Worm (Caenorhabditis elegans) whole organism, L3 larva: Measurements from ENCODE around the gene ZK616.61.

Source experiments
- R02D3.7 ChIP-seq: fragments of 150-350 bp; optimal IDR thresholded peaks from 2 replicates; lab custom pipeline; 2014; ENCODE audit warnings: missing biosample characterization, missing genetic modification characterization
- aly-2 ChIP-seq: fragments of 150-350 bp; optimal IDR thresholded peaks from 2 replicates; lab custom pipeline; 2014; ENCODE audit warnings: missing biosample characterization, missing genetic modification characterization
- ama-1 ChIP-seq: fragments of 150-350 bp; optimal IDR thresholded peaks from 2 replicates; lab custom pipeline; 2018
- ceh-16 ChIP-seq: sonication (generic microtip); optimal IDR thresholded peaks from 2 replicates; lab custom pipeline; 2017; ENCODE audit warnings: missing biosample characterization, missing genetic modification characterization
- ceh-28 ChIP-seq: fragments of 150-350 bp; optimal IDR thresholded peaks from 2 replicates; lab custom pipeline; 2014; ENCODE audit warnings: missing biosample characterization, missing genetic modification reagents, missing genetic modification characterization
- ceh-82 ChIP-seq: fragments of 150-350 bp; optimal IDR thresholded peaks from 2 replicates; lab custom pipeline; 2014; ENCODE audit warnings: missing biosample characterization, missing genetic modification characterization
- daf-12 ChIP-seq: fragments of 150-350 bp; optimal IDR thresholded peaks from 2 replicates; lab custom pipeline; 2014; ENCODE audit warnings: missing biosample characterization, missing genetic modification reagents, missing genetic modification characterization
- egl-27 ChIP-seq: sonication (generic microtip); optimal IDR thresholded peaks from 4 replicates; lab custom pipeline; 2017; ENCODE audit warnings: missing biosample characterization, missing genetic modification reagents, missing genetic modification characterization
- egl-5 ChIP-seq: fragments of 150-350 bp; optimal IDR thresholded peaks from 2 replicates; lab custom pipeline; 2017; ENCODE audit warnings: missing biosample characterization, missing genetic modification reagents, missing genetic modification characterization, inconsistent platforms
- elt-1 ChIP-seq: fragments of 150-350 bp; optimal IDR thresholded peaks from 2 replicates; lab custom pipeline; 2014; ENCODE audit warnings: missing biosample characterization, missing genetic modification characterization
- elt-2 ChIP-seq: sonication (generic microtip); optimal IDR thresholded peaks from 2 replicates; lab custom pipeline; 2016; ENCODE audit warnings: missing genetic modification reagents, mild to moderate bottlenecking, missing genetic modification characterization, missing compliant biosample characterization
- elt-3 ChIP-seq, 3 experiments: fragments of 150-350 bp in 1 of 3; sonication (generic microtip) in 2 of 3; optimal IDR thresholded peaks; 2 replicates in 2 of 3; 4 replicates in 1 of 3; lab custom pipeline; 2014 to 2017; ENCODE audit warnings: missing biosample characterization in 3 of 3, missing genetic modification characterization in 3 of 3
- eor-1 ChIP-seq, 2 experiments: fragments of 150-350 bp; optimal IDR thresholded peaks; 2 replicates each; lab custom pipeline; 2014 to 2018; ENCODE audit warnings: missing biosample characterization in 2 of 2, missing genetic modification characterization in 2 of 2
- fkh-10 ChIP-seq: sonication (generic microtip); optimal IDR thresholded peaks from 2 replicates; lab custom pipeline; 2017; ENCODE audit warnings: missing biosample characterization, missing genetic modification reagents, missing genetic modification characterization
- fkh-2 ChIP-seq: fragments of 150-350 bp; optimal IDR thresholded peaks from 2 replicates; lab custom pipeline; 2014; ENCODE audit warnings: missing biosample characterization, missing genetic modification reagents, missing genetic modification characterization
- jun-1 ChIP-seq: fragments of 150-350 bp; optimal IDR thresholded peaks from 2 replicates; lab custom pipeline; 2014; ENCODE audit warnings: missing biosample characterization, missing genetic modification reagents, missing genetic modification characterization
- lin-15B ChIP-seq: fragments of 150-350 bp; optimal IDR thresholded peaks from 2 replicates; lab custom pipeline; 2014; ENCODE audit warnings: missing biosample characterization, missing genetic modification characterization
- lin-39 ChIP-seq: fragments of 150-350 bp; optimal IDR thresholded peaks from 2 replicates; lab custom pipeline; 2018; ENCODE audit warnings: missing biosample characterization, missing genetic modification reagents, missing genetic modification characterization
- lsy-12 ChIP-seq: sonication (generic microtip); optimal IDR thresholded peaks from 2 replicates; lab custom pipeline; 2016; ENCODE audit warnings: mild to moderate bottlenecking, missing genetic modification characterization, missing compliant biosample characterization
- mdl-1 ChIP-seq: fragments of 150-350 bp; optimal IDR thresholded peaks from 2 replicates; lab custom pipeline; 2014; ENCODE audit warnings: missing biosample characterization, missing genetic modification characterization
- nfya-1 ChIP-seq: sonication (generic microtip); optimal IDR thresholded peaks from 2 replicates; lab custom pipeline; 2017; ENCODE audit warnings: missing genetic modification characterization, mild to moderate bottlenecking, missing compliant biosample characterization, antibody characterized with exemption, moderate library complexity; ENCODE audit not compliant: insufficient read depth
- nhr-11 ChIP-seq: fragments of 150-350 bp; optimal IDR thresholded peaks from 2 replicates; lab custom pipeline; 2014; ENCODE audit warnings: missing biosample characterization, missing genetic modification characterization
- nhr-12 ChIP-seq: fragments of 150-350 bp; optimal IDR thresholded peaks from 2 replicates; lab custom pipeline; 2014; ENCODE audit warnings: missing biosample characterization, missing genetic modification characterization
- nhr-23 ChIP-seq: fragments of 150-350 bp; optimal IDR thresholded peaks from 2 replicates; lab custom pipeline; 2014; ENCODE audit warnings: missing biosample characterization, missing genetic modification reagents, missing genetic modification characterization
- nhr-237 ChIP-seq: fragments of 150-350 bp; optimal IDR thresholded peaks from 2 replicates; lab custom pipeline; 2014; ENCODE audit warnings: missing biosample characterization, missing genetic modification characterization
- nhr-25 ChIP-seq: sonication (generic microtip); optimal IDR thresholded peaks from 2 replicates; lab custom pipeline; 2017; ENCODE audit warnings: missing biosample characterization, missing genetic modification characterization
- nhr-43 ChIP-seq: sonication (generic microtip); optimal IDR thresholded peaks from 2 replicates; lab custom pipeline; 2016; ENCODE audit warnings: mild to moderate bottlenecking, missing genetic modification characterization, missing compliant biosample characterization; ENCODE audit not compliant: poor library complexity, severe bottlenecking
- nhr-67 ChIP-seq: fragments of 150-350 bp; optimal IDR thresholded peaks from 2 replicates; lab custom pipeline; 2014; ENCODE audit warnings: missing biosample characterization, missing genetic modification characterization
- nhr-76 ChIP-seq: fragments of 150-350 bp; sonication (generic microtip); optimal IDR thresholded peaks from 5 replicates; lab custom pipeline; 2014; ENCODE audit warnings: missing biosample characterization, missing genetic modification characterization
- nhr-77 ChIP-seq: fragments of 150-350 bp; optimal IDR thresholded peaks from 2 replicates; lab custom pipeline; 2014; ENCODE audit warnings: missing biosample characterization, missing genetic modification characterization
- pha-4 ChIP-seq: fragments of 150-350 bp; optimal IDR thresholded peaks from 2 replicates; lab custom pipeline; 2014; ENCODE audit warnings: missing biosample characterization, missing genetic modification reagents, missing genetic modification characterization
- pqm-1 ChIP-seq: fragments of 150-350 bp; optimal IDR thresholded peaks from 2 replicates; lab custom pipeline; 2017; ENCODE audit warnings: missing biosample characterization, missing genetic modification characterization, inconsistent platforms
- skn-1 ChIP-seq: fragments of 150-350 bp; optimal IDR thresholded peaks from 2 replicates; lab custom pipeline; 2014; ENCODE audit warnings: missing biosample characterization, missing genetic modification characterization
- snpc-4 ChIP-seq: fragments of 150-350 bp; optimal IDR thresholded peaks from 2 replicates; lab custom pipeline; 2014; ENCODE audit warnings: missing biosample characterization, missing genetic modification characterization
- zag-1 ChIP-seq: fragments of 150-350 bp; optimal IDR thresholded peaks from 2 replicates; lab custom pipeline; 2014; ENCODE audit warnings: missing biosample characterization, missing genetic modification characterization

ZK616.61 gene

DNA sequence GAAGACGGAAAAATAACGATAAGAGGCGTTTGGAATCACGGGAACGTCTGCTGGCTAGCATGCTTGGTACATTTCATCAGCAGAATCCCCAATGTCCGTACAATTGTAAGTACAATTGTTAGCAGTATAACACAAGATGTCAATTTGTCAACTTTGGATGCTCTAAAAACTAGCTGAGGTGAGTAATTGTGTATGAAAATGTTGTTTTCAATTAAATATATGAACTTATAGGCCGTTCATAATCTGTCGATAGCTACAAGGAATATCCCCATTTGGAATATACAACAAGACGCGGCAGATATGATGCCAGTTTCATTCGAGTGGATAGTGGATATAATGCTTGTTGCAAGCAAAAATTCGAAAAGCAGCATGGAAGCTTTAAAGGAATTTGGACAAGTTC, 20.4 kb upstream of the ZK616.61 start, which contains the start of gene F41H10.12:
Gene F41H10.12, plus strand, starts transcription at position 301 of the 400 bp plus-strand sequence.
- TF ChIP-seq nfya-1 (tag; lab: Kevin White, UChicago) = no peak
- TF ChIP-seq ceh-28 (tag; lab: Kevin White, UChicago) = no peak
- TF ChIP-seq eor-1 (tag; optimal IDR thresholded peaks at IDR 0.05; lab: Kevin White, UChicago) = no peak
- TF ChIP-seq zag-1 = no peak
- TF ChIP-seq fkh-2 (tag; lab: Kevin White, UChicago) = no peak
- TF ChIP-seq lin-15B (tag; lab: Kevin White, UChicago) = no peak
- TF ChIP-seq egl-5 = no peak
- TF ChIP-seq fkh-10 (GFP tag; lab: Kevin White, UChicago) = no peak
- TF ChIP-seq elt-2 (tag; lab: Kevin White, UChicago) = no peak
- no peak for TF ChIP-seq egl-27 (tag; lab: Kevin White, UChicago)
- no peak for TF ChIP-seq nhr-12
- TF ChIP-seq lin-39 (tag; lab: Kevin White, UChicago) = no peak
- TF ChIP-seq R02D3.7 (tag; lab: Kevin White, UChicago) = no peak
- no peak for TF ChIP-seq nhr-76
- TF ChIP-seq, all 47 proteins: peak for 0

DNA sequence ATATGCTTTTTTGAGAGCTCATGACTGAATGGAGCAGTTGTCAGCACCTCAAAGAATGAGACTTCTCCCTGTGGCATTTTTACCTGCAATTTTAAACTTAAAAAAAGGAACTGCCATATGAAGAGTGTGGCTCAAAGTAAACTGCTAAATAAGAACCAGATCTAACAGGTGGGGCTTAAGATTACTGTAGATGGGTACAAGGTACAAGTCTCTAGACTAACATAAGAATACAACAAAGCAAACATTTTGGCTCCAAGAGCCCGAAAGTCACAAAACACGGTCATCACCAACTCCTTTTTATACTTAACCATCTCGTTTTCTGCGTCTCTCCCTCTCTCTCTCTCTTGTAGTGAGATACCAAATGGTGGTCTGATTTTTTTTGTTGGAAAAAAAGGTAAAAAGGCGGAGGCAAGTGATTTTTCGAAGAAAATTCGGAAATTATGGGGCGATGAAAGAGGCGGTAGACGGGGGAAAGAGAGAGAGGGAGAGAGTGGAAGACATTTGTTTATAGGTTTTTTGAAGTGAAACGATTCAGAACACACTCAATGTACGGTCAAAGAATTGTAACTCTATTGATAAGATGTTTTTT, 16.9 kb upstream of the ZK616.61 start, which contains the start of gene elo-6:
Gene elo-6, minus strand, starts transcription at position 83 of the 589 bp plus-strand sequence.
- TF ChIP-seq mdl-1 (tag; lab: Kevin White, UChicago) (no peak), fkh-10 (GFP tag; lab: Kevin White, UChicago) (no peak), nhr-12 (no peak), nhr-67 (tag; lab: Kevin White, UChicago) (no peak), nhr-77 (tag; lab: Kevin White, UChicago) (no peak), lin-15B (tag; lab: Kevin White, UChicago) (no peak), ama-1 (lab: Kevin White, UChicago) (peak; percentile 77), nfya-1 (tag; lab: Kevin White, UChicago) (no peak), pha-4 (tag; lab: Kevin White, UChicago) (peak; percentile 55), pqm-1 (tag; lab: Kevin White, UChicago) (peak; percentile 67), nhr-23 (tag; lab: Kevin White, UChicago) (no peak), nhr-43 (no peak), ceh-82 (tag; lab: Kevin White, UChicago) (no peak), jun-1 (tag; lab: Kevin White, UChicago) (peak; percentile 28), nhr-237 (tag; lab: Kevin White, UChicago) (no peak), daf-12 (tag; lab: Kevin White, UChicago) (no peak), elt-3 (tag; optimal IDR thresholded peaks at IDR 0.05; lab: Kevin White, UChicago) (no peak), nhr-25 (tag; lab: Kevin White, UChicago) (no peak), elt-2 (tag; lab: Kevin White, UChicago) (peak; percentile 85), elt-1 (tag; lab: Kevin White, UChicago) (no peak)
- TF ChIP-seq, all 47 proteins: peak for 5

ce11 chrIV:5389951-5390350, 15.5 kb upstream of the ZK616.61 start:
- TF ChIP-seq pqm-1 (tag; lab: Kevin White, UChicago) (no peak), skn-1 (tag; lab: Kevin White, UChicago) (no peak), nhr-25 (tag; lab: Kevin White, UChicago) (peak; percentile 24), ceh-28 (tag; lab: Kevin White, UChicago) (no peak)

DNA sequence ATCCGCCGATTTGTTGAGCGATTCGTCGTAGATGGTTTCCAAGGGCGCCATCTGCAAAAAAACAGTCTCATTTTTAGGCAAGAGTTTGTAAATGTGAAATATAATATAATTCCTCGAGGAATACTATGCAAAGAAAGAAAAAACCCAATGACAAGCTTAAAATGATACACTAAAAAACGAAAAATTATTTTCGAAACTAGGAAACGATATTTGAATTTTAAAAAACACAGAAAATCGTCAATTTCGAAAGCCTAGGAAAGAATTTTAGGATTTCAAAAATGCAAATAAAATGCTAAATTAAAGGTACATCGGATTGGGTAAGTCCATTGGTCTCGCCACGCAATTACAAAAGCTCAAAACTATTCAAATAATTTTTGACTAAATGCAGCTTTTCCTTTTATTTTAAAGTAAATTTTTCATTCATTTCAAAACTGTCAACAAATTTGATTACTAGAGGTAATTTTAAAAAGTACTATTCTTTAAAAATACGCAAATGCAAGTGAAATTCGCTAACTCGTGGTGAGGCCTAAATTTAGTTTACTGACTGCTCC, 13.9 kb upstream of the ZK616.61 start, which contains the start of the genes htp-1 and ZK616.5:
Gene htp-1, minus strand, starts transcription at position 51 of the 551 bp plus-strand sequence.
Gene ZK616.5, plus strand, starts transcription at position 423 of the 551 bp plus-strand sequence.
- TF ChIP-seq nhr-25 (tag; lab: Kevin White, UChicago) (no peak), nhr-11 (no peak), lin-15B (tag; lab: Kevin White, UChicago) (no peak), aly-2 (no peak), nhr-67 (tag; lab: Kevin White, UChicago) (no peak), eor-1 (tag; optimal IDR thresholded peaks at IDR 0.05; lab: Kevin White, UChicago) (no peak), lsy-12 (tag; lab: Kevin White, UChicago) (no peak), snpc-4 (tag; lab: Kevin White, UChicago) (no peak), ceh-16 (tag; lab: Kevin White, UChicago) (no peak)
